Worm (Caenorhabditis elegans) whole organism, L1 larva: Measurements from ENCODE around the gene F54E4.2.

Source experiments
- aly-2 ChIP-seq: fragments of 150-350 bp; optimal IDR thresholded peaks from 2 replicates; lab custom pipeline; 2014; ENCODE audit warnings: missing biosample characterization, missing genetic modification characterization
- efl-1 ChIP-seq, 4 experiments: fragments of 150-350 bp; optimal IDR thresholded peaks in 3 of 4; peaks in 1 of 4; 1 replicate in 1 of 4; 2 replicates in 3 of 4; lab custom pipeline; 2014; ENCODE audit warnings: missing biosample characterization in 2 of 4, missing genetic modification characterization in 2 of 4, missing genetic modification reagents in 2 of 4
- efl-3 ChIP-seq: fragments of 200-800 bp; sonication (Bioruptor generic); optimal IDR thresholded peaks from 2 replicates; lab custom pipeline; 2018; ENCODE audit warnings: mild to moderate bottlenecking, missing genetic modification characterization, missing compliant biosample characterization
- fkh-10 ChIP-seq: sonication (generic microtip); optimal IDR thresholded peaks from 2 replicates; lab custom pipeline; 2017; ENCODE audit warnings: missing biosample characterization, missing genetic modification reagents, missing genetic modification characterization
- lsy-2 ChIP-seq, 2 experiments: fragments of 150-350 bp; optimal IDR thresholded peaks; 2 replicates each; lab custom pipeline; 2014; ENCODE audit warnings: missing biosample characterization in 2 of 2, missing genetic modification characterization in 2 of 2
- nhr-11 ChIP-seq: fragments of 150-350 bp; optimal IDR thresholded peaks from 2 replicates; lab custom pipeline; 2014; ENCODE audit warnings: missing biosample characterization, missing genetic modification characterization
- nhr-19 ChIP-seq: fragments of 200-800 bp; sonication (Bioruptor generic); conservative IDR thresholded peaks from 2 replicates; pipeline ENCODE4 v1.3.6; 2022; ENCODE audit warnings: missing genetic modification characterization, missing compliant biosample characterization
- nhr-237 ChIP-seq: fragments of 150-350 bp; optimal IDR thresholded peaks from 2 replicates; lab custom pipeline; 2014; ENCODE audit warnings: missing biosample characterization, missing genetic modification characterization
- nhr-77 ChIP-seq: fragments of 150-350 bp; optimal IDR thresholded peaks from 2 replicates; lab custom pipeline; 2014; ENCODE audit warnings: missing biosample characterization, missing genetic modification characterization
- pqm-1 ChIP-seq: sonication (generic microtip); optimal IDR thresholded peaks from 3 replicates; lab custom pipeline; 2017; ENCODE audit warnings: missing biosample characterization, missing genetic modification characterization
- swsn-7 ChIP-seq: sonication (generic microtip); optimal IDR thresholded peaks from 2 replicates; lab custom pipeline; 2016; ENCODE audit warnings: missing genetic modification characterization, missing compliant biosample characterization
- zag-1 ChIP-seq: fragments of 150-350 bp; optimal IDR thresholded peaks from 2 replicates; lab custom pipeline; 2014; ENCODE audit warnings: missing biosample characterization, missing genetic modification characterization
- ztf-4 ChIP-seq: fragments of 150-350 bp; optimal IDR thresholded peaks from 2 replicates; lab custom pipeline; 2014; ENCODE audit warnings: missing biosample characterization, missing genetic modification characterization

- TF ChIP-seq ztf-4 (no peak), pqm-1 (tag; lab: Kevin White, UChicago) (no peak), lsy-2 (tag; optimal IDR thresholded peaks at IDR 0.05; lab: Kevin White, UChicago) (no peak), swsn-7 (tag; lab: Kevin White, UChicago) (no peak), nhr-19 (GFP tag; lab: Robert Waterston, UW) (no peak), nhr-77 (no peak), nhr-11 (tag; lab: Kevin White, UChicago) (no peak), fkh-10 (GFP tag; lab: Kevin White, UChicago) (no peak), efl-1 (optimal IDR thresholded peaks at IDR 0.05; lab: Kevin White, UChicago) (no peak), efl-1 (GFP tag; optimal IDR thresholded peaks at IDR 0.05 in 1 of 2; lab: Kevin White, UChicago) (no peak), zag-1 (tag; lab: Kevin White, UChicago) (no peak), nhr-237 (tag; lab: Kevin White, UChicago) (no peak), efl-3 (GFP tag; lab: Kevin White, UChicago) (no peak), aly-2 (tag; lab: Kevin White, UChicago) (no peak)
These were observed 44.4 kb downstream of the F54E4.2 start for ce11 chrX:14584335-14584734.
